Worm (Caenorhabditis elegans) whole organism, mixed stage, embryonic: Measurements from ENCODE around the gene glo-4.

ENCODE experiments used
- M03D4.4 ChIP-seq: sonication (generic microtip); optimal IDR thresholded peaks from 2 replicates; lab custom pipeline; 2017; ENCODE audit warnings: mild to moderate bottlenecking, missing genetic modification characterization, missing compliant biosample characterization
- blmp-1 ChIP-seq: fragments of 150-350 bp; optimal IDR thresholded peaks from 2 replicates; lab custom pipeline; 2014; ENCODE audit warnings: missing biosample characterization, missing genetic modification characterization
- ceh-39 ChIP-seq: fragments of 150-350 bp; optimal IDR thresholded peaks from 2 replicates; lab custom pipeline; 2014; ENCODE audit warnings: missing biosample characterization, missing genetic modification characterization
- ceh-43 ChIP-seq: fragments of 200-800 bp; sonication (Bioruptor generic); optimal IDR thresholded peaks from 2 replicates; lab custom pipeline; 2018; ENCODE audit warnings: mild to moderate bottlenecking, missing genetic modification characterization, moderate library complexity, missing compliant biosample characterization
- ces-1 ChIP-seq: fragments of 150-350 bp; optimal IDR thresholded peaks from 2 replicates; lab custom pipeline; 2014; ENCODE audit warnings: missing biosample characterization, missing genetic modification reagents, missing genetic modification characterization
- elt-1 ChIP-seq: sonication (generic microtip); optimal IDR thresholded peaks from 2 replicates; lab custom pipeline; 2017; ENCODE audit warnings: missing genetic modification characterization, mild to moderate bottlenecking, missing compliant biosample characterization, antibody characterized with exemption, moderate library complexity, borderline replicate concordance; ENCODE audit not compliant: insufficient read depth
- elt-3 ChIP-seq: fragments of 150-350 bp; optimal IDR thresholded peaks from 2 replicates; lab custom pipeline; 2014; ENCODE audit warnings: missing biosample characterization, missing genetic modification characterization
- flh-1 ChIP-seq: fragments of 200-800 bp; sonication (Bioruptor generic); optimal IDR thresholded peaks from 2 replicates; lab custom pipeline; 2018; ENCODE audit warnings: mild to moderate bottlenecking, missing genetic modification characterization, moderate library complexity, missing compliant biosample characterization
- lin-32 ChIP-seq: fragments of 200-800 bp; sonication (Bioruptor generic); optimal IDR thresholded peaks from 2 replicates; lab custom pipeline; 2018; ENCODE audit warnings: mild to moderate bottlenecking, missing genetic modification characterization, missing compliant biosample characterization
- lsy-2 ChIP-seq: fragments of 150-350 bp; optimal IDR thresholded peaks from 2 replicates; lab custom pipeline; 2014; ENCODE audit warnings: missing biosample characterization, missing genetic modification characterization
- mab-5 ChIP-seq: fragments of 150-350 bp; optimal IDR thresholded peaks from 2 replicates; lab custom pipeline; 2014; ENCODE audit warnings: missing biosample characterization, missing genetic modification characterization
- mep-1 ChIP-seq: fragments of 150-350 bp; optimal IDR thresholded peaks from 2 replicates; lab custom pipeline; 2017; ENCODE audit warnings: missing biosample characterization, missing genetic modification reagents, missing genetic modification characterization, inconsistent platforms
- mls-2 ChIP-seq: sonication (generic microtip); optimal IDR thresholded peaks from 2 replicates; lab custom pipeline; 2016; ENCODE audit warnings: mild to moderate bottlenecking, missing genetic modification characterization, moderate library complexity, missing compliant biosample characterization
- nhr-12 ChIP-seq: fragments of 150-350 bp; optimal IDR thresholded peaks from 2 replicates; lab custom pipeline; 2014; ENCODE audit warnings: missing biosample characterization, missing genetic modification characterization
- nhr-2 ChIP-seq: fragments of 150-350 bp; optimal IDR thresholded peaks from 2 replicates; lab custom pipeline; 2014; ENCODE audit warnings: missing biosample characterization, missing genetic modification characterization
- nhr-237 ChIP-seq: fragments of 150-350 bp; optimal IDR thresholded peaks from 2 replicates; lab custom pipeline; 2014; ENCODE audit warnings: missing biosample characterization, missing genetic modification characterization
- nhr-28 ChIP-seq: fragments of 150-350 bp; optimal IDR thresholded peaks from 2 replicates; lab custom pipeline; 2014; ENCODE audit warnings: missing biosample characterization, missing genetic modification characterization
- nhr-76 ChIP-seq: sonication (generic microtip); optimal IDR thresholded peaks from 2 replicates; lab custom pipeline; 2017; ENCODE audit warnings: missing biosample characterization, missing genetic modification characterization
- pha-4 ChIP-seq: fragments of 150-350 bp; optimal IDR thresholded peaks from 2 replicates; lab custom pipeline; 2018; ENCODE audit warnings: missing biosample characterization, missing genetic modification reagents, missing genetic modification characterization
- sem-2 ChIP-seq: fragments of 200-800 bp; sonication (Bioruptor generic); optimal IDR thresholded peaks from 2 replicates; lab custom pipeline; 2018; ENCODE audit warnings: mild to moderate bottlenecking, missing genetic modification characterization, missing compliant biosample characterization
- snpc-4 ChIP-seq: fragments of 150-350 bp; optimal IDR thresholded peaks from 2 replicates; lab custom pipeline; 2014; ENCODE audit warnings: missing biosample characterization, missing genetic modification characterization
- sptf-1 ChIP-seq: sonication (generic microtip); optimal IDR thresholded peaks from 2 replicates; lab custom pipeline; 2017; ENCODE audit warnings: mild to moderate bottlenecking, missing genetic modification characterization, moderate library complexity, missing compliant biosample characterization
- unc-120 ChIP-seq: sonication (generic microtip); optimal IDR thresholded peaks from 2 replicates; lab custom pipeline; 2017; ENCODE audit warnings: missing genetic modification characterization, missing compliant biosample characterization; ENCODE audit not compliant: poor library complexity, severe bottlenecking
- unc-39 ChIP-seq: fragments of 150-350 bp; optimal IDR thresholded peaks from 2 replicates; lab custom pipeline; 2014; ENCODE audit warnings: missing biosample characterization, missing genetic modification characterization
- unc-62 ChIP-seq: fragments of 150-350 bp; optimal IDR thresholded peaks from 2 replicates; lab custom pipeline; 2014; ENCODE audit warnings: missing biosample characterization, missing genetic modification reagents, missing genetic modification characterization
- zip-8 ChIP-seq: fragments of 150-350 bp; optimal IDR thresholded peaks from 2 replicates; lab custom pipeline; 2014; ENCODE audit warnings: missing biosample characterization, missing genetic modification characterization
- ztf-11 ChIP-seq: fragments of 150-350 bp; optimal IDR thresholded peaks from 2 replicates; lab custom pipeline; 2014; ENCODE audit warnings: missing biosample characterization, missing genetic modification characterization

The glo-4 gene

ce11 chrV:9221566-9221965 lies 21.5 kb downstream of the glo-4 start, which contains the start of gene grd-6:
grd-6 (plus strand) TSS chrV:9221866.
- TF ChIP-seq mab-5 (tag; lab: Kevin White, UChicago) (no peak), zip-8 (peak; percentile 44)

DNA sequence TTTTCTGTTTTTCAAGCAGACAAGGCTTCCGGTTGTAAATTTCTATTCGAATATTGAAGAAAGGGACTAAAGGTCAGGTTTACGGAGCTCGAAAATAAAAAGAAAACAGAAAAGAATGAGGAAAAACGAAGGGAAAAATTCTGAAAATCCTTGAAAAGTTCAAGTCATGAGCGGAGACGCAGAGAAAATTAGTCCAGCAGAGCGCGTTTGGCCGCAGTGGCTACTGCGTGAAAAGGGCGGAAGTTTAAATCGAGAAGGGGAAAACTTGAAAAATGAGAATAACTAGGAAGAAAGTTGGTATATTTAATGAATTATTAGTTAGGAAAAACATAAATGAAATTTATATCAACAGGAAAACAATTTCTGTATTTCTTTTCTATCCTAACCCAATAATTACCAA lies 22.6 kb downstream of the glo-4 start:
- peak; percentile 28 for TF ChIP-seq nhr-237 (tag; lab: Kevin White, UChicago)
- TF ChIP-seq blmp-1 (tag; lab: Kevin White, UChicago) = no peak
- TF ChIP-seq nhr-76 (tag; lab: Kevin White, UChicago) = no peak
- peak; percentile 80 for TF ChIP-seq ces-1 (GFP tag; lab: Kevin White, UChicago)
- TF ChIP-seq mep-1 = peak; percentile 66
- peak; percentile 30 for TF ChIP-seq lsy-2 (tag; lab: Kevin White, UChicago)
- TF ChIP-seq pha-4 (tag; lab: Kevin White, UChicago) = peak; percentile 20

- TF ChIP-seq nhr-76 (tag; lab: Kevin White, UChicago) = no peak
- TF ChIP-seq mep-1 = no peak
- no peak for TF ChIP-seq zip-8
- no peak for TF ChIP-seq snpc-4 (tag; lab: Kevin White, UChicago)
- no peak for TF ChIP-seq sptf-1 (tag; lab: Kevin White, UChicago)
- TF ChIP-seq unc-39 (tag; lab: Kevin White, UChicago) = no peak
- TF ChIP-seq lin-32 (GFP tag; lab: Kevin White, UChicago) = no peak
- TF ChIP-seq nhr-2 (tag; lab: Kevin White, UChicago) = no peak
- TF ChIP-seq ceh-39 (tag; lab: Kevin White, UChicago) = no peak
Observed at ce11 chrV:9219390-9219733, 23.7 kb downstream of the glo-4 start.

ce11 chrV:9218655-9219389 lies 24.2 kb downstream of the glo-4 start:
- TF ChIP-seq elt-3 (tag; lab: Kevin White, UChicago) (no peak), mep-1 (peak; percentile 22), ces-1 (GFP tag; lab: Kevin White, UChicago) (peak; percentile 20), nhr-28 (tag; lab: Kevin White, UChicago) (no peak), M03D4.4 (tag; lab: Kevin White, UChicago) (no peak), unc-39 (tag; lab: Kevin White, UChicago) (no peak), unc-120 (tag; lab: Kevin White, UChicago) (no peak), mls-2 (tag; lab: Kevin White, UChicago) (peak; percentile 37), sem-2 (no peak), elt-1 (tag; lab: Kevin White, UChicago) (no peak), zip-8 (no peak), unc-62 (GFP tag; lab: Kevin White, UChicago) (peak; percentile 91), nhr-2 (tag; lab: Kevin White, UChicago) (no peak)

- TF ChIP-seq lin-32 (GFP tag; lab: Kevin White, UChicago) = no peak
- no peak for TF ChIP-seq ztf-11 (tag; lab: Kevin White, UChicago)
- TF ChIP-seq unc-62 (GFP tag; lab: Kevin White, UChicago) = peak; percentile 91
- TF ChIP-seq elt-1 (tag; lab: Kevin White, UChicago) = peak; percentile 6
Observed at ce11 chrV:9218214-9218613, 24.8 kb downstream of the glo-4 start.

ce11 chrV:9217158-9217557 lies 25.9 kb downstream of the glo-4 start, which contains the start of gene pacs-1:
pacs-1 (minus strand) TSS chrV:9217258.
- TF ChIP-seq ceh-43 (no peak), nhr-12 (tag; lab: Kevin White, UChicago) (no peak), ztf-11 (tag; lab: Kevin White, UChicago) (no peak), mep-1 (no peak), mab-5 (tag; lab: Kevin White, UChicago) (no peak), pha-4 (tag; lab: Kevin White, UChicago) (no peak), flh-1 (GFP tag; lab: Kevin White, UChicago) (no peak), elt-1 (tag; lab: Kevin White, UChicago) (no peak), lin-32 (GFP tag; lab: Kevin White, UChicago) (no peak)
